Worm (Caenorhabditis elegans): ENCODE measurements around the gene mnk-1.

DNA sequence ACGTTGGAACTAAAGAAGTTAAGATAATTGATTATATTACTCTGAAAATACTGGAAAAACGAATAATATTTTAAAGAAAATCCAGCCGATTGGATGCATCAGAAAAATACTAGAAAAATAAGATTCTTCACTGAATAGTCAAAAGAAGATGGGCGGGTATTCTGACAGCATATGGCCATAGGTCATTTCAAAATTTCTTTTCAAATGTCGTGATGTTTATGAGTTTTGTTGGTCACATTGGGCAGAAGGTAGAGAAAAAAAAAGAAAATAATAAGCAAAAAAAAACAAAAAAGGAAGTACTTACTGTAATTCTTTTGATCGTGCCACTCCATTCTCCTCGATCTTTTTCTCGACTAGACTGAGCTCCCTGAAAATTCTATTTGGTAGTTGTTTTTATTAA lies 31.3 kb downstream of the mnk-1 start, which contains the start of gene F59B10.5:
- no peak for TF ChIP-seq aly-1 (tag; optimal IDR thresholded peaks at IDR 0.05)
- no peak for TF ChIP-seq ama-1 (optimal IDR thresholded peaks at IDR 0.05)
- TF ChIP-seq tbx-37 (GFP tag; conservative IDR thresholded peaks at IDR 0.05): no peak
- no peak for TF ChIP-seq pes-1 (GFP tag; IDR thresholded peaks at IDR 0.05)
- TF ChIP-seq scrt-1 (GFP tag; IDR thresholded peaks at IDR 0.05): no peak
- TF ChIP-seq ets-7 (tag; optimal IDR thresholded peaks at IDR 0.05): no peak
- TF ChIP-seq hnd-1 (tag; optimal IDR thresholded peaks at IDR 0.05): no peak
- TF ChIP-seq ceh-13 (GFP tag; optimal IDR thresholded peaks at IDR 0.05): no peak
- TF ChIP-seq flt-1 (GFP tag; IDR thresholded peaks at IDR 0.05): no peak

All from whole organism, early embryonic.